Worm (Caenorhabditis elegans): ENCODE measurements around the gene H12D21.10.

- no peak for TF ChIP-seq unc-39 (tag; optimal IDR thresholded peaks at IDR 0.05)
- TF ChIP-seq ztf-11 (tag; optimal IDR thresholded peaks at IDR 0.05): no peak
- TF ChIP-seq nhr-28 (tag; optimal IDR thresholded peaks at IDR 0.05): no peak
- TF ChIP-seq ZK546.5 (tag; optimal IDR thresholded peaks at IDR 0.05): no peak
- no peak for TF ChIP-seq snpc-4 (tag; optimal IDR thresholded peaks at IDR 0.05)
- no peak for TF ChIP-seq ceh-82 (tag; optimal IDR thresholded peaks at IDR 0.05)
- no peak for TF ChIP-seq egl-27 (tag; optimal IDR thresholded peaks at IDR 0.05)
- no peak for TF ChIP-seq unc-62 (GFP tag; optimal IDR thresholded peaks at IDR 0.05)
- TF ChIP-seq nhr-76 (tag; optimal IDR thresholded peaks at IDR 0.05): no peak
- TF ChIP-seq pha-4 (tag; optimal IDR thresholded peaks at IDR 0.05): no peak
- TF ChIP-seq nhr-12 (tag; optimal IDR thresholded peaks at IDR 0.05): no peak
- TF ChIP-seq ama-1 (optimal IDR thresholded peaks at IDR 0.05): no peak
- TF ChIP-seq nhr-25 (tag; optimal IDR thresholded peaks at IDR 0.05): no peak
Observed at ce11 chrV:14877242-14877819, 22.3 kb upstream of the H12D21.10 start.

All from whole organism, L3 larva.